Worm (Caenorhabditis elegans) whole organism, late embryonic: ENCODE results near the gene bath-24.
A peak's percentile ranks its signal among the peaks of the same experiment; 100 is the strongest.

Experiments used
- T23F11.4 ChIP-seq: fragments of 200-800 bp; sonication (Bioruptor generic); optimal IDR thresholded peaks from 2 replicates; lab custom pipeline; 2018; ENCODE audit warnings: mild to moderate bottlenecking, missing genetic modification characterization, missing compliant biosample characterization
- ama-1 ChIP-seq: fragments of 150-350 bp; optimal IDR thresholded peaks from 2 replicates; lab custom pipeline; 2014
- ceh-14 ChIP-seq: sonication (generic microtip); optimal IDR thresholded peaks from 2 replicates; lab custom pipeline; 2016; ENCODE audit warnings: missing genotype, missing genetic modification characterization, missing compliant biosample characterization
- ceh-18 ChIP-seq: sonication (generic microtip); optimal IDR thresholded peaks from 2 replicates; lab custom pipeline; 2016; ENCODE audit warnings: missing genetic modification characterization, missing compliant biosample characterization
- ceh-31 ChIP-seq: sonication (generic microtip); optimal IDR thresholded peaks from 2 replicates; lab custom pipeline; 2016; ENCODE audit warnings: missing genetic modification characterization, missing compliant biosample characterization
- eyg-1 ChIP-seq: sonication (generic microtip); optimal IDR thresholded peaks from 2 replicates; lab custom pipeline; 2016; ENCODE audit warnings: missing genotype, missing genetic modification characterization, missing compliant biosample characterization
- fkh-10 ChIP-seq: fragments of 150-350 bp; optimal IDR thresholded peaks from 2 replicates; lab custom pipeline; 2014; ENCODE audit warnings: missing biosample characterization, missing genetic modification reagents, missing genetic modification characterization
- nhr-11 ChIP-seq: fragments of 150-350 bp; optimal IDR thresholded peaks from 2 replicates; lab custom pipeline; 2014; ENCODE audit warnings: missing biosample characterization, missing genetic modification characterization
- pha-4 ChIP-seq: fragments of 150-350 bp; optimal IDR thresholded peaks from 2 replicates; lab custom pipeline; 2018; ENCODE audit warnings: missing biosample characterization, missing genetic modification reagents, missing genetic modification characterization
- pqm-1 ChIP-seq: sonication (generic microtip); optimal IDR thresholded peaks from 2 replicates; lab custom pipeline; 2016; ENCODE audit warnings: missing genetic modification characterization, missing compliant biosample characterization
- ref-2 ChIP-seq: sonication (generic microtip); optimal IDR thresholded peaks from 2 replicates; lab custom pipeline; 2016; ENCODE audit warnings: missing genetic modification characterization, missing compliant biosample characterization
- unc-42 ChIP-seq: sonication (generic microtip); optimal IDR thresholded peaks from 2 replicates; lab custom pipeline; 2016; ENCODE audit warnings: missing genotype, missing genetic modification characterization, missing compliant biosample characterization
- unc-86 ChIP-seq: sonication (generic microtip); optimal IDR thresholded peaks from 2 replicates; lab custom pipeline; 2016; ENCODE audit warnings: missing genetic modification characterization, missing compliant biosample characterization
- zip-5 ChIP-seq: sonication (generic microtip); optimal IDR thresholded peaks from 2 replicates; lab custom pipeline; 2016; ENCODE audit warnings: missing genetic modification characterization, missing compliant biosample characterization

ce11 chrII:2058985-2059384, 13.6 kb upstream of the bath-24 start, which contains the start of gene F07E5.5:
- no peak for TF ChIP-seq ceh-14 (tag; lab: Kevin White, UChicago)
- no peak for TF ChIP-seq unc-86
- no peak for TF ChIP-seq pqm-1
- no peak for TF ChIP-seq eyg-1 (tag; lab: Kevin White, UChicago)
- no peak for TF ChIP-seq ama-1 (lab: Kevin White, UChicago)
- TF ChIP-seq T23F11.4, result no peak
- TF ChIP-seq unc-42, result peak; percentile 20
- TF ChIP-seq ref-2 (tag; lab: Kevin White, UChicago), result no peak
- TF ChIP-seq fkh-10 (GFP tag; lab: Kevin White, UChicago), result no peak
- no peak for TF ChIP-seq ceh-31
- TF ChIP-seq pha-4 (tag; lab: Kevin White, UChicago), result no peak
- no peak for TF ChIP-seq ceh-18
- no peak for TF ChIP-seq nhr-11
- TF ChIP-seq zip-5, result no peak
